Fruit fly (Drosophila melanogaster) whole organism, embryonic: Measurements from ENCODE around the gene Noc2.

Source experiments
- CG10267 ChIP-seq: fragments of 200-800 bp; sonication (Bioruptor generic); optimal IDR thresholded peaks from 2 replicates; lab custom pipeline; 2018; ENCODE audit warnings: missing biosample characterization, mild to moderate bottlenecking, missing genetic modification characterization, moderate library complexity
- CG10543 ChIP-seq: fragments of 200-800 bp; sonication (Bioruptor generic); optimal IDR thresholded peaks from 3 replicates; lab custom pipeline; 2017; ENCODE audit warnings: missing biosample characterization, mild to moderate bottlenecking, missing genetic modification characterization, moderate library complexity
- CG12391 ChIP-seq: fragments of 200-800 bp; sonication (Bioruptor generic); optimal IDR thresholded peaks from 3 replicates; lab custom pipeline; 2018; ENCODE audit warnings: missing biosample characterization, mild to moderate bottlenecking, missing genetic modification characterization, moderate library complexity
- CG13287 ChIP-seq: fragments of 200-800 bp; sonication (Bioruptor generic); IDR thresholded peaks from 2 replicates; pipeline ENCODE4 v1.3.6; 2022; ENCODE audit warnings: missing biosample characterization, missing genetic modification characterization; ENCODE audit not compliant: partially characterized antibody
- CG15514 ChIP-seq: fragments of 200-800 bp; sonication (Bioruptor generic); optimal IDR thresholded peaks from 3 replicates; lab custom pipeline; 2017; ENCODE audit warnings: missing biosample characterization, missing genetic modification characterization, mild to moderate bottlenecking, moderate library complexity, missing genetic modification reagents
- CG16863 ChIP-seq: fragments of 200-800 bp; sonication (Bioruptor generic); optimal IDR thresholded peaks from 3 replicates; lab custom pipeline; 2016; ENCODE audit warnings: missing biosample characterization, missing genetic modification characterization
- CG17385 ChIP-seq: fragments of 200-800 bp; sonication (Bioruptor generic); optimal IDR thresholded peaks from 3 replicates; lab custom pipeline; 2018; ENCODE audit warnings: missing biosample characterization, mild to moderate bottlenecking, missing genetic modification characterization
- CG2678 ChIP-seq: fragments of 200-800 bp; sonication (Bioruptor generic); optimal IDR thresholded peaks from 3 replicates; lab custom pipeline; 2019; ENCODE audit warnings: missing biosample characterization, mild to moderate bottlenecking, missing genetic modification characterization, moderate library complexity
- CG2712 ChIP-seq: fragments of 200-800 bp; optimal IDR thresholded peaks from 3 replicates; lab custom pipeline; 2019; ENCODE audit warnings: missing biosample characterization, mild to moderate bottlenecking, missing genetic modification characterization, moderate library complexity
- CG3163 ChIP-seq: fragments of 200-800 bp; sonication (Bioruptor generic); optimal IDR thresholded peaks from 3 replicates; lab custom pipeline; 2016; ENCODE audit warnings: missing biosample characterization, missing genetic modification characterization
- CG32532 ChIP-seq: fragments of 200-800 bp; sonication (Bioruptor generic); IDR thresholded peaks from 2 replicates; pipeline ENCODE4 v1.3.6; 2022; ENCODE audit warnings: missing biosample characterization, missing genetic modification characterization
- CG34422 ChIP-seq: fragments of 200-800 bp; sonication (Bioruptor generic); IDR thresholded peaks from 3 replicates; pipeline ENCODE4 v1.3.6; 2022; ENCODE audit warnings: missing biosample characterization, missing genetic modification characterization
- CG4404 ChIP-seq: fragments of 200-800 bp; sonication (Bioruptor generic); IDR thresholded peaks from 2 replicates; pipeline ENCODE4 v1.3.6; 2022; ENCODE audit warnings: missing biosample characterization, missing genetic modification characterization
- CG9797 ChIP-seq: fragments of 200-800 bp; sonication (Bioruptor generic); optimal IDR thresholded peaks from 3 replicates; lab custom pipeline; 2018; ENCODE audit warnings: missing biosample characterization, mild to moderate bottlenecking, missing genetic modification characterization
- CoRest ChIP-seq: fragments of 200-800 bp; sonication (Bioruptor generic); optimal IDR thresholded peaks from 3 replicates; lab custom pipeline; 2018; ENCODE audit warnings: missing biosample characterization, mild to moderate bottlenecking, missing genetic modification characterization, moderate library complexity
- CrebB ChIP-seq: fragments of 200-800 bp; sonication (Bioruptor generic); optimal IDR thresholded peaks from 3 replicates; lab custom pipeline; 2018; ENCODE audit warnings: missing biosample characterization, mild to moderate bottlenecking, missing genetic modification characterization
- Dad ChIP-seq: fragments of 200-800 bp; sonication (Bioruptor generic); optimal IDR thresholded peaks from 3 replicates; lab custom pipeline; 2016; ENCODE audit warnings: missing biosample characterization, missing genetic modification characterization
- Dp ChIP-seq: fragments of 200-800 bp; sonication (Bioruptor generic); optimal IDR thresholded peaks from 2 replicates; lab custom pipeline; 2018; ENCODE audit warnings: missing biosample characterization, mild to moderate bottlenecking, missing genetic modification characterization, moderate library complexity
- Drgx ChIP-seq: fragments of 200-800 bp; sonication (Bioruptor generic); IDR thresholded peaks from 2 replicates; pipeline ENCODE4 v1.3.6; 2022; ENCODE audit warnings: missing biosample characterization, missing genetic modification characterization
- Ets65A ChIP-seq: fragments of 200-800 bp; sonication (Bioruptor generic); peaks from one replicate; lab custom pipeline; 2016; ENCODE audit warnings: missing biosample characterization, missing genetic modification characterization
- Gug ChIP-seq: fragments of 200-800 bp; sonication (Bioruptor generic); IDR thresholded peaks from 4 replicates; pipeline ENCODE4 v1.3.6; 2022; ENCODE audit warnings: missing biosample characterization, missing genetic modification characterization
- HLH4C ChIP-seq: fragments of 200-800 bp; sonication (Bioruptor generic); IDR thresholded peaks from 3 replicates; pipeline ENCODE4 v1.3.6; 2022; ENCODE audit warnings: missing biosample characterization, missing genetic modification characterization; ENCODE audit not compliant: partially characterized antibody
- HmgZ ChIP-seq: fragments of 200-800 bp; sonication (Bioruptor generic); optimal IDR thresholded peaks from 2 replicates; lab custom pipeline; 2018; ENCODE audit warnings: missing biosample characterization, mild to moderate bottlenecking, missing genetic modification characterization
- Hr3 ChIP-seq: fragments of 200-800 bp; sonication (Bioruptor generic); optimal IDR thresholded peaks from 3 replicates; lab custom pipeline; 2016; ENCODE audit warnings: missing biosample characterization, missing genetic modification characterization
- Hr39 ChIP-seq: fragments of >200 bp; optimal IDR thresholded peaks from 2 replicates; lab custom pipeline; 2017
- Nf-YA ChIP-seq: fragments of 200-800 bp; sonication (Bioruptor generic); IDR thresholded peaks from 2 replicates; pipeline ENCODE4 v1.3.6; 2022; ENCODE audit warnings: missing biosample characterization, missing genetic modification characterization
- Sry-δ ChIP-seq: fragments of 200-800 bp; sonication (Bioruptor generic); optimal IDR thresholded peaks from 2 replicates; lab custom pipeline; 2016; ENCODE audit warnings: missing biosample characterization, missing genetic modification characterization
- bigmax ChIP-seq: fragments of 200-800 bp; sonication (Bioruptor generic); optimal IDR thresholded peaks from 2 replicates; lab custom pipeline; 2018; ENCODE audit warnings: missing biosample characterization, mild to moderate bottlenecking, missing genetic modification characterization
- ci ChIP-seq: fragments of 200-800 bp; sonication (Bioruptor generic); IDR thresholded peaks from 3 replicates; pipeline ENCODE4 v1.3.6; 2022; ENCODE audit warnings: missing biosample characterization, missing genetic modification characterization
- da ChIP-seq: fragments of 200-800 bp; sonication (Bioruptor generic); optimal IDR thresholded peaks from 2 replicates; lab custom pipeline; 2016; ENCODE audit warnings: missing biosample characterization, missing genetic modification characterization
- dpn ChIP-seq, 2 experiments: fragments of 200-800 bp; sonication (Bioruptor generic); optimal IDR thresholded peaks; 3 replicates each; lab custom pipeline; 2016; ENCODE audit warnings: missing biosample characterization in 2 of 2, missing genetic modification characterization in 2 of 2
- esg ChIP-seq: fragments of 200-800 bp; sonication (Bioruptor generic); conservative IDR thresholded peaks from 2 replicates; pipeline ENCODE4 v1.3.6; 2022; ENCODE audit warnings: missing biosample characterization, missing genetic modification characterization
- fd64A ChIP-seq: fragments of 200-800 bp; sonication (Bioruptor generic); optimal IDR thresholded peaks from 3 replicates; lab custom pipeline; 2018; ENCODE audit warnings: missing biosample characterization, mild to moderate bottlenecking, missing genetic modification characterization
- gfzf ChIP-seq: fragments of 200-800 bp; sonication (Bioruptor generic); optimal IDR thresholded peaks from 2 replicates; lab custom pipeline; 2016; ENCODE audit warnings: missing biosample characterization, mild to moderate bottlenecking, missing genetic modification characterization, moderate library complexity
- gro ChIP-seq: fragments of 200-800 bp; sonication (Bioruptor generic); optimal IDR thresholded peaks from 2 replicates; lab custom pipeline; 2016; ENCODE audit warnings: missing biosample characterization, missing genetic modification characterization
- hth ChIP-seq: fragments of >200 bp; optimal IDR thresholded peaks from 2 replicates; lab custom pipeline; 2017; ENCODE audit warnings: inconsistent platforms
- jing ChIP-seq: fragments of 200-800 bp; sonication (Bioruptor generic); optimal IDR thresholded peaks from 2 replicates; lab custom pipeline; 2018; ENCODE audit warnings: missing biosample characterization, mild to moderate bottlenecking, missing genetic modification characterization
- kni ChIP-seq: fragments of 200-800 bp; sonication (Bioruptor generic); optimal IDR thresholded peaks from 3 replicates; lab custom pipeline; 2017; ENCODE audit warnings: mild to moderate bottlenecking, missing biosample characterization, missing genetic modification reagents, missing genetic modification characterization
- luna ChIP-seq: fragments of 200-800 bp; sonication (Bioruptor generic); optimal IDR thresholded peaks from 2 replicates; lab custom pipeline; 2016; ENCODE audit warnings: missing biosample characterization, missing genetic modification characterization
- pan ChIP-seq, 4 experiments: fragments of >200 bp in 3 of 4; fragments of 200-800 bp in 1 of 4; sonication (Bioruptor generic) in 1 of 4; optimal IDR thresholded peaks in 3 of 4; IDR thresholded peaks in 1 of 4; 2 replicates each; pipeline versions ENCODE4 v1.3.6 to Lab custom; 2017 to 2022; ENCODE audit warnings: missing biosample characterization in 2 of 4, missing genetic modification characterization in 2 of 4, mixed read lengths in 1 of 4
- pb ChIP-seq: fragments of 200-800 bp; sonication (Bioruptor generic); optimal IDR thresholded peaks from 3 replicates; lab custom pipeline; 2016; ENCODE audit warnings: missing biosample characterization, missing genetic modification characterization
- pum ChIP-seq: fragments of 200-800 bp; sonication (Bioruptor generic); optimal IDR thresholded peaks from 2 replicates; lab custom pipeline; 2016; ENCODE audit warnings: missing biosample characterization, missing genetic modification characterization
- repo ChIP-seq: fragments of 200-800 bp; sonication (Bioruptor generic); optimal IDR thresholded peaks from 2 replicates; lab custom pipeline; 2016; ENCODE audit warnings: missing biosample characterization, missing genetic modification characterization
- sob ChIP-seq: fragments of 200-800 bp; sonication (Bioruptor generic); IDR thresholded peaks from 2 replicates; pipeline ENCODE4 v1.3.6; 2022; ENCODE audit warnings: missing biosample characterization, missing genetic modification characterization
- sqz ChIP-seq: fragments of 200-800 bp; sonication (Bioruptor generic); optimal IDR thresholded peaks from 3 replicates; lab custom pipeline; 2018; ENCODE audit warnings: missing biosample characterization, mild to moderate bottlenecking, missing genetic modification characterization
- stwl ChIP-seq: fragments of 200-800 bp; sonication (Bioruptor generic); optimal IDR thresholded peaks from 3 replicates; lab custom pipeline; 2018; ENCODE audit warnings: missing biosample characterization, mild to moderate bottlenecking, missing genetic modification characterization, moderate library complexity
- tio ChIP-seq: fragments of 200-800 bp; sonication (Bioruptor generic); optimal IDR thresholded peaks from 2 replicates; lab custom pipeline; 2017; ENCODE audit warnings: missing biosample characterization, missing genetic modification characterization, inconsistent platforms
- tll ChIP-seq, 2 experiments: fragments of 200-800 bp in 1 of 2; fragments of >200 bp in 1 of 2; sonication (Bioruptor generic) in 1 of 2; optimal IDR thresholded peaks; 2 replicates each; lab custom pipeline; 2017 to 2019; ENCODE audit warnings: missing biosample characterization in 2 of 2, missing genetic modification characterization in 2 of 2, mild to moderate bottlenecking in 1 of 2, moderate library complexity in 1 of 2
- zen ChIP-seq: fragments of 200-800 bp; sonication (Bioruptor generic); optimal IDR thresholded peaks from 3 replicates; lab custom pipeline; 2018; ENCODE audit warnings: missing biosample characterization, mild to moderate bottlenecking, missing genetic modification characterization, moderate library complexity
- zfh1 ChIP-seq: fragments of 200-800 bp; sonication (Bioruptor generic); IDR thresholded peaks from 3 replicates; pipeline ENCODE4 v1.3.6; 2022; ENCODE audit warnings: missing biosample characterization, missing genetic modification characterization

Gene Noc2

dm6 chr2L:21142972-21143385 lies 20.5 kb upstream of the Noc2 start, which contains the start of gene pths (continued):
- TF ChIP-seq CoRest (tag; lab: Kevin White, UChicago) = peak; percentile 66
- no peak for TF ChIP-seq hth (lab: Kevin White, UChicago)
- peak; percentile 72 for TF ChIP-seq CG15514
- TF ChIP-seq stwl (tag; lab: Kevin White, UChicago) = peak; percentile 64
- no peak for TF ChIP-seq repo (GFP tag; lab: Kevin White, UChicago)
- TF ChIP-seq Hr3 (GFP tag; lab: Kevin White, UChicago) = peak; percentile 88
- no peak for TF ChIP-seq Hr39
- TF ChIP-seq kni (GFP tag; lab: Kevin White, UChicago) = no peak
- TF ChIP-seq CrebB (tag; lab: Kevin White, UChicago) = no peak
- TF ChIP-seq CG16863 (GFP tag; lab: Kevin White, UChicago) = no peak
- peak; percentile 48 for TF ChIP-seq CG10267 (tag; lab: Kevin White, UChicago)
- peak; percentile 3 for TF ChIP-seq HmgZ (tag; lab: Kevin White, UChicago)
- peak; percentile 37; the same call in 1 of the 2 replicates for TF ChIP-seq Nf-YA (GFP tag; lab: Robert Waterston, UW)
- TF ChIP-seq Sry-δ (GFP tag; lab: Kevin White, UChicago) = peak; percentile 97
- TF ChIP-seq CG9797 = peak; percentile 8
- TF ChIP-seq esg = peak; percentile 14; the same call in 1 of the 2 replicates
- no peak for TF ChIP-seq Drgx (GFP tag; lab: Robert Waterston, UW)
- peak; percentile 72 for TF ChIP-seq zen
- TF ChIP-seq bigmax = no peak
- peak; percentile 59 for TF ChIP-seq CG12391
- TF ChIP-seq Gug = no peak
- TF ChIP-seq CG10543 (GFP tag; lab: Kevin White, UChicago) = no peak
- no peak for TF ChIP-seq tll (GFP tag; optimal IDR thresholded peaks at IDR 0.05; lab: Kevin White, UChicago)
- peak; percentile 78 for TF ChIP-seq CG13287 (GFP tag; lab: Robert Waterston, UW)
- TF ChIP-seq gro (GFP tag; lab: Kevin White, UChicago) = no peak
- TF ChIP-seq pum = peak; percentile 35
- TF ChIP-seq pb (GFP tag; lab: Kevin White, UChicago) = no peak
- peak; percentile 45 for TF ChIP-seq Ets65A (GFP tag; lab: Kevin White, UChicago)
- TF ChIP-seq fd64A (GFP tag; lab: Kevin White, UChicago) = no peak
- no peak for TF ChIP-seq tio (GFP tag; lab: Kevin White, UChicago)
- TF ChIP-seq sqz = no peak
- TF ChIP-seq CG3163 (GFP tag; lab: Kevin White, UChicago) = peak; percentile 3
- TF ChIP-seq gfzf = peak; percentile 47
- peak; percentile 77 for TF ChIP-seq HLH4C (GFP tag; lab: Robert Waterston, UW)
- TF ChIP-seq Dad (GFP tag; lab: Kevin White, UChicago) = no peak
- TF ChIP-seq jing (GFP tag; lab: Kevin White, UChicago) = no peak
- no peak for TF ChIP-seq CG17385
- peak; percentile 15 to 65 for TF ChIP-seq dpn (GFP tag; optimal IDR thresholded peaks at IDR 0.05; lab: Kevin White, UChicago)
- no peak for TF ChIP-seq CG2678 (tag; lab: Kevin White, UChicago)
- TF ChIP-seq CG2712 (tag; lab: Kevin White, UChicago) = peak; percentile 52
- peak; percentile 79 for TF ChIP-seq sob (GFP tag; lab: Robert Waterston, UW)
- peak; percentile 65 for TF ChIP-seq CG32532
- TF ChIP-seq ci (GFP tag; lab: Robert Waterston, UW) = no peak
- no peak for TF ChIP-seq pan (optimal IDR thresholded peaks at IDR 0.05; lab: Kevin White, UChicago)
- TF ChIP-seq pan (GFP tag; optimal IDR thresholded peaks at IDR 0.05 in 1 of 2, IDR thresholded peaks at IDR 0.05 in 1 of 2) = peak in 1 of 2 experiments; percentile 51
- peak; percentile 58; the same call in 1 of the 3 replicates for TF ChIP-seq zfh1 (GFP tag; lab: Robert Waterston, UW)
- no peak; the same call in 1 of the 2 replicates for TF ChIP-seq CG4404 (GFP tag; lab: Robert Waterston, UW)
- no peak for TF ChIP-seq luna (GFP tag; lab: Kevin White, UChicago)
- TF ChIP-seq Dp (GFP tag; lab: Kevin White, UChicago) = peak; percentile 23
- TF ChIP-seq da = no peak
- TF ChIP-seq CG34422 (GFP tag; lab: Robert Waterston, UW) = no peak; the same call in 2 of the 3 replicates
